Fruit fly (Drosophila melanogaster) Kc167 (cell line): Measurements from ENCODE around the gene CG14969.

Experiments used
- Myc ChIP-seq: fragments of >200 bp; optimal IDR thresholded peaks from 2 replicates; lab custom pipeline; 2017; ENCODE audit warnings: missing external identifiers
- Sin3A ChIP-seq: fragments of >200 bp; optimal IDR thresholded peaks from 2 replicates; lab custom pipeline; 2018; ENCODE audit warnings: missing external identifiers
- h ChIP-seq: fragments of >200 bp; optimal IDR thresholded peaks from 3 replicates; lab custom pipeline; 2018; ENCODE audit warnings: missing external identifiers
- insv ChIP-seq: fragments of >200 bp; optimal IDR thresholded peaks from 3 replicates; lab custom pipeline; 2018; ENCODE audit warnings: missing external identifiers
- psq ChIP-seq: fragments of >200 bp; optimal IDR thresholded peaks from 2 replicates; lab custom pipeline; 2017; ENCODE audit warnings: missing external identifiers
- ttk ChIP-seq: sonication (Bioruptor generic); optimal IDR thresholded peaks from 2 replicates; lab custom pipeline; 2017; ENCODE audit warnings: missing external identifiers

DNA sequence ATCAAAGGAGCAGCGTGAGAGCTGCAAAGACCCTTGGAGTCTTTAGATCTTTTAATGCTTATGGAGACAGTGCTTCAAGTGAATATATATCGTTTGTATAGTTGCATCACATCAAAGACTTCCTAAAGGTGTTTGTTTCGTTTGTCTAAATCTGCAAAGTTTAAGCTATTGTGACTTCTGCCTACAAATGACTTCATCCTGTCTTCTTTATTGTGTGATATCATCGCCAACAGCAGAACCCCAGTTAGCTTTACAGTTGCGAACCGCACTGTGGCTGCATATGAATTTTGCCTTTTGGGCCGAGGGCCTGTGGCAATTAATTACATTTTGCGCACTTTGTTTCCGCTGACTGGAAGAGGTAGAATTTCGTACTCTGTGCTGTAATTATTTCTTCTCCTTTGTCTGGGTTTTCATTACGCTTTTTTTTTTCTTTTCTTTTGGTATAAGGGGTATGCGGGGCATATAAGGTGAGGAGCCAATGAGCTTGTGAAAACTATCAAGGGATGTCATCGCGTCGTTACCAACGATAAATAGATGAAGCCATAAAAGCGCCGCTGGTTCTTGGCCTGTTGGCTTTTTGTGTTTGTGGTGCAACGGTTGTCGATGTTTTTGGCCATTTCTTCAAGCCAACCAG is 7.6 kb upstream of the CG14969 start:
- TF ChIP-seq psq (lab: Kevin White, UChicago), result no peak
- no peak for TF ChIP-seq Myc
- no peak for TF ChIP-seq h (lab: Kevin White, UChicago)
- no peak for TF ChIP-seq Sin3A (lab: Kevin White, UChicago)
- no peak for TF ChIP-seq ttk
- TF ChIP-seq insv, result no peak
